Worm (Caenorhabditis elegans) whole organism, L4 larva: ENCODE measurements around the gene oac-20.

Source experiments
- F26F4.8 ChIP-seq: fragments of 200-800 bp; sonication (Bioruptor generic); conservative IDR thresholded peaks from 2 replicates; pipeline ENCODE4 v1.3.6; 2022; ENCODE audit warnings: missing genetic modification characterization, missing compliant biosample characterization
- F37D6.2 ChIP-seq: sonication (generic microtip); optimal IDR thresholded peaks from 2 replicates; lab custom pipeline; 2016; ENCODE audit warnings: mild to moderate bottlenecking, missing genetic modification characterization, missing compliant biosample characterization
- F49E8.2 ChIP-seq: sonication (generic microtip); optimal IDR thresholded peaks from 2 replicates; lab custom pipeline; 2016; ENCODE audit warnings: missing compliant biosample characterization, mild to moderate bottlenecking, missing genetic modification characterization, borderline replicate concordance
- R02D3.7 ChIP-seq: fragments of 150-350 bp; sonication (generic microtip); optimal IDR thresholded peaks from 3 replicates; lab custom pipeline; 2014; ENCODE audit warnings: missing biosample characterization, missing genetic modification characterization
- Y105C5A.15 ChIP-seq: fragments of 200-800 bp; sonication (Bioruptor generic); IDR thresholded peaks from 2 replicates; pipeline ENCODE4 v1.3.6; 2022; ENCODE audit warnings: missing genetic modification characterization, missing compliant biosample characterization
- Y5F2A.4 ChIP-seq: fragments of 200-800 bp; sonication (Bioruptor generic); optimal IDR thresholded peaks from 2 replicates; lab custom pipeline; 2018; ENCODE audit warnings: mild to moderate bottlenecking, missing genetic modification characterization, missing compliant biosample characterization
- aha-1 ChIP-seq: fragments of 150-350 bp; peaks from one replicate; lab custom pipeline; 2014; ENCODE audit warnings: missing biosample characterization, missing genetic modification characterization
- ceh-28 ChIP-seq: fragments of 150-350 bp; optimal IDR thresholded peaks from 2 replicates; lab custom pipeline; 2014; ENCODE audit warnings: missing biosample characterization, missing genetic modification reagents, missing genetic modification characterization
- ctbp-1 ChIP-seq: fragments of 200-800 bp; sonication (Bioruptor generic); IDR thresholded peaks from 2 replicates; pipeline ENCODE4 v1.3.6; 2022; ENCODE audit warnings: missing genetic modification reagents, missing genetic modification characterization, missing compliant biosample characterization
- daf-16 ChIP-seq, 3 experiments: sonication (generic microtip); optimal IDR thresholded peaks; 2 replicates each; lab custom pipeline; 2016 to 2017; ENCODE audit warnings: missing genetic modification characterization in 3 of 3, missing genetic modification reagents in 3 of 3, mild to moderate bottlenecking in 2 of 3, missing compliant biosample characterization in 2 of 3, missing biosample characterization in 1 of 3, moderate library complexity in 1 of 3
- dve-1 ChIP-seq: sonication (generic microtip); optimal IDR thresholded peaks from 2 replicates; lab custom pipeline; 2017; ENCODE audit warnings: antibody characterized with exemption, mild to moderate bottlenecking, missing genetic modification characterization, missing compliant biosample characterization; ENCODE audit not compliant: insufficient read depth
- egl-43 ChIP-seq: fragments of 200-800 bp; sonication (Bioruptor generic); IDR thresholded peaks from 2 replicates; pipeline ENCODE4 v1.3.6; 2022; ENCODE audit warnings: missing genetic modification reagents, missing genetic modification characterization, missing compliant biosample characterization
- hlh-30 ChIP-seq: sonication (generic microtip); optimal IDR thresholded peaks from 2 replicates; lab custom pipeline; 2017; ENCODE audit warnings: antibody characterized with exemption, mild to moderate bottlenecking, missing genetic modification characterization, missing compliant biosample characterization; ENCODE audit not compliant: insufficient read depth
- lin-1 ChIP-seq: fragments of 200-800 bp; sonication (Bioruptor generic); IDR thresholded peaks from 2 replicates; pipeline ENCODE4 v1.3.6; 2022; ENCODE audit warnings: missing genetic modification reagents, missing genetic modification characterization, missing compliant biosample characterization
- lin-15B ChIP-seq: fragments of 150-350 bp; sonication (generic microtip); optimal IDR thresholded peaks from 3 replicates; lab custom pipeline; 2014; ENCODE audit warnings: missing biosample characterization, missing genetic modification characterization
- lin-39 ChIP-seq: fragments of 150-350 bp; optimal IDR thresholded peaks from 2 replicates; lab custom pipeline; 2014; ENCODE audit warnings: missing biosample characterization, missing genetic modification reagents, missing genetic modification characterization
- madf-5 ChIP-seq, 2 experiments: fragments of 200-800 bp; sonication (Bioruptor generic); IDR thresholded peaks; 2 replicates each; pipeline ENCODE4 v1.3.6; 2022; ENCODE audit warnings: missing compliant biosample characterization in 2 of 2, missing genetic modification characterization in 2 of 2
- mdl-1 ChIP-seq, 2 experiments: fragments of 150-350 bp in 1 of 2; sonication (generic microtip) in 1 of 2; optimal IDR thresholded peaks; 2 replicates each; lab custom pipeline; 2014 to 2017; ENCODE audit warnings: missing biosample characterization in 2 of 2, missing genetic modification characterization in 2 of 2
- mdt-29 ChIP-seq: fragments of 200-800 bp; sonication (Bioruptor generic); IDR thresholded peaks from 2 replicates; pipeline ENCODE4 v1.3.6; 2022; ENCODE audit warnings: missing genetic modification reagents, missing genetic modification characterization, missing compliant biosample characterization
- mep-1 ChIP-seq: fragments of 150-350 bp; sonication (generic microtip); optimal IDR thresholded peaks from 3 replicates; lab custom pipeline; 2014; ENCODE audit warnings: missing biosample characterization, missing genetic modification characterization
- nhr-10 ChIP-seq: fragments of 150-350 bp; optimal IDR thresholded peaks from 2 replicates; lab custom pipeline; 2014; ENCODE audit warnings: missing biosample characterization, missing genetic modification characterization
- nhr-25 ChIP-seq: sonication (generic microtip); optimal IDR thresholded peaks from 2 replicates; lab custom pipeline; 2017; ENCODE audit warnings: missing genetic modification characterization, mild to moderate bottlenecking, missing compliant biosample characterization, antibody characterized with exemption, moderate library complexity, borderline replicate concordance; ENCODE audit not compliant: insufficient read depth
- nhr-41 ChIP-seq: fragments of 200-800 bp; sonication (Bioruptor generic); IDR thresholded peaks from 2 replicates; pipeline ENCODE4 v1.3.6; 2022; ENCODE audit warnings: missing genetic modification reagents, missing genetic modification characterization, missing compliant biosample characterization
- nhr-48 ChIP-seq: sonication (generic microtip); optimal IDR thresholded peaks from 2 replicates; lab custom pipeline; 2016; ENCODE audit warnings: mild to moderate bottlenecking, missing genetic modification characterization, missing compliant biosample characterization
- nhr-77 ChIP-seq: fragments of 150-350 bp; optimal IDR thresholded peaks from 2 replicates; lab custom pipeline; 2014; ENCODE audit warnings: missing biosample characterization, missing genetic modification characterization
- pqm-1 ChIP-seq: sonication (generic microtip); optimal IDR thresholded peaks from 2 replicates; lab custom pipeline; 2017; ENCODE audit warnings: missing biosample characterization, missing genetic modification characterization
- rbr-2 ChIP-seq: sonication (generic microtip); optimal IDR thresholded peaks from 2 replicates; lab custom pipeline; 2016; ENCODE audit warnings: missing genotype, missing genetic modification characterization, missing compliant biosample characterization
- set-16 ChIP-seq: fragments of 200-800 bp; sonication (Bioruptor generic); IDR thresholded peaks from 2 replicates; pipeline ENCODE4 v1.3.6; 2022; ENCODE audit warnings: missing genetic modification reagents, missing genetic modification characterization, missing compliant biosample characterization
- spr-1 ChIP-seq: sonication (generic microtip); optimal IDR thresholded peaks from 2 replicates; lab custom pipeline; 2016; ENCODE audit warnings: mild to moderate bottlenecking, missing genetic modification characterization, missing compliant biosample characterization
- spr-3 ChIP-seq: fragments of 200-800 bp; sonication (Bioruptor generic); optimal IDR thresholded peaks from 2 replicates; lab custom pipeline; 2018; ENCODE audit warnings: mild to moderate bottlenecking, missing genetic modification characterization, missing compliant biosample characterization
- unc-39 ChIP-seq: sonication (generic microtip); optimal IDR thresholded peaks from 2 replicates; lab custom pipeline; 2017; ENCODE audit warnings: missing biosample characterization, missing genetic modification characterization
- vab-7 ChIP-seq: fragments of 200-800 bp; sonication (Bioruptor generic); IDR thresholded peaks from 2 replicates; pipeline ENCODE4 v1.3.6; 2022; ENCODE audit warnings: missing genetic modification reagents, missing genetic modification characterization, missing compliant biosample characterization
- zag-1 ChIP-seq: fragments of 150-350 bp; optimal IDR thresholded peaks from 2 replicates; lab custom pipeline; 2014; ENCODE audit warnings: missing biosample characterization, missing genetic modification characterization
- zip-11 ChIP-seq: fragments of 200-800 bp; sonication (Bioruptor generic); IDR thresholded peaks from 2 replicates; pipeline ENCODE4 v1.3.6; 2022; ENCODE audit warnings: missing genetic modification characterization, missing compliant biosample characterization

Gene oac-20

ce11 chrV:15954932-15955331, 23.6 kb upstream of the oac-20 start, which contains the start of gene srw-57:
srw-57 (minus strand) TSS chrV:15955032.
- TF ChIP-seq F26F4.8 (GFP tag; lab: Robert Waterston, UW) (no peak), egl-43 (GFP tag; lab: Robert Waterston, UW) (no peak), daf-16 (GFP tag; optimal IDR thresholded peaks at IDR 0.05; lab: Kevin White, UChicago) (no peak), daf-16 (tag; optimal IDR thresholded peaks at IDR 0.05; lab: Kevin White, UChicago) (no peak), hlh-30 (tag; lab: Kevin White, UChicago) (no peak), vab-7 (no peak), lin-1 (GFP tag; lab: Robert Waterston, UW) (no peak), dve-1 (tag; lab: Kevin White, UChicago) (no peak), unc-39 (tag; lab: Kevin White, UChicago) (no peak), lin-39 (tag; lab: Kevin White, UChicago) (no peak), mep-1 (tag; lab: Kevin White, UChicago) (no peak), ceh-28 (tag; lab: Kevin White, UChicago) (no peak), Y5F2A.4 (GFP tag; lab: Kevin White, UChicago) (no peak), madf-5 (GFP tag; IDR thresholded peaks at IDR 0.05; lab: Robert Waterston, UW) (no peak), nhr-77 (tag; lab: Kevin White, UChicago) (no peak), R02D3.7 (tag; lab: Kevin White, UChicago) (no peak), nhr-10 (tag; lab: Kevin White, UChicago) (no peak)

ce11 chrV:15955497-15955896, 23.0 kb upstream of the oac-20 start, which contains the start of gene srh-186:
srh-186 (plus strand) TSS chrV:15955797.
- TF ChIP-seq aha-1 (tag; lab: Kevin White, UChicago): peak; percentile 29
- TF ChIP-seq madf-5 (GFP tag; IDR thresholded peaks at IDR 0.05; lab: Robert Waterston, UW): no peak

- TF ChIP-seq spr-3 (GFP tag; lab: Kevin White, UChicago): no peak
- TF ChIP-seq set-16 (GFP tag; lab: Robert Waterston, UW): no peak
- TF ChIP-seq R02D3.7 (tag; lab: Kevin White, UChicago): no peak
- no peak for TF ChIP-seq Y105C5A.15 (GFP tag; lab: Robert Waterston, UW)
- TF ChIP-seq zag-1 (tag; lab: Kevin White, UChicago): no peak
- no peak for TF ChIP-seq nhr-77 (tag; lab: Kevin White, UChicago)
- no peak for TF ChIP-seq unc-39 (tag; lab: Kevin White, UChicago)
- no peak for TF ChIP-seq spr-1 (tag; lab: Kevin White, UChicago)
- TF ChIP-seq rbr-2 (tag; lab: Kevin White, UChicago): no peak
- TF ChIP-seq zip-11 (GFP tag; lab: Robert Waterston, UW): no peak
- TF ChIP-seq ctbp-1: no peak
- TF ChIP-seq nhr-41 (GFP tag; lab: Robert Waterston, UW): no peak
- no peak for TF ChIP-seq nhr-25 (tag; lab: Kevin White, UChicago)
- no peak for TF ChIP-seq lin-1 (GFP tag; lab: Robert Waterston, UW)
- no peak for TF ChIP-seq F37D6.2 (tag; lab: Kevin White, UChicago)
- TF ChIP-seq pqm-1 (tag; lab: Kevin White, UChicago): no peak
- TF ChIP-seq mdl-1 (tag; optimal IDR thresholded peaks at IDR 0.05; lab: Kevin White, UChicago): no peak
- TF ChIP-seq mdt-29 (GFP tag; lab: Robert Waterston, UW): no peak
Observed at ce11 chrV:15957098-15957497, 21.4 kb upstream of the oac-20 start, which contains the start of gene F36G9.3. F36G9.3 (plus strand) TSS chrV:15957398.

- no peak for TF ChIP-seq lin-15B (tag; lab: Kevin White, UChicago)
- TF ChIP-seq F49E8.2 (tag; lab: Kevin White, UChicago): no peak
- peak; percentile 26 for TF ChIP-seq nhr-48
Observed at ce11 chrV:15959456-15959855, 19.1 kb upstream of the oac-20 start.
